Fruit fly (Drosophila melanogaster) whole organism, pupa: ENCODE data around the gene CG5388.
A peak's percentile ranks its signal among the peaks of the same experiment; 100 is the strongest.

ENCODE experiments used
- CG10348 ChIP-seq: fragments of 200-800 bp; sonication (Bioruptor generic); IDR thresholded peaks from 2 replicates; pipeline ENCODE4 v1.3.6; 2022; ENCODE audit warnings: missing biosample characterization, missing genetic modification characterization
- CG12605 ChIP-seq: fragments of 200-800 bp; sonication (Bioruptor generic); IDR thresholded peaks from 2 replicates; pipeline ENCODE4 v1.3.6; 2022; ENCODE audit warnings: missing biosample characterization, missing genetic modification characterization
- CG13204 ChIP-seq: fragments of 200-800 bp; sonication (Bioruptor generic); optimal IDR thresholded peaks from 2 replicates; lab custom pipeline; 2018; ENCODE audit warnings: missing biosample characterization, mild to moderate bottlenecking, missing genetic modification characterization, moderate library complexity
- CG14655 ChIP-seq: fragments of 200-800 bp; sonication (Bioruptor generic); optimal IDR thresholded peaks from 3 replicates; lab custom pipeline; 2017; ENCODE audit warnings: mild to moderate bottlenecking, missing biosample characterization, missing genetic modification reagents, missing genetic modification characterization
- CG15710 ChIP-seq: fragments of 200-800 bp; sonication (Bioruptor generic); optimal IDR thresholded peaks from 2 replicates; lab custom pipeline; 2018; ENCODE audit warnings: missing biosample characterization, mild to moderate bottlenecking, missing genetic modification characterization, moderate library complexity
- CG17806 ChIP-seq: fragments of 200-800 bp; sonication (Bioruptor generic); optimal IDR thresholded peaks from 2 replicates; lab custom pipeline; 2018; ENCODE audit warnings: missing biosample characterization, mild to moderate bottlenecking, missing genetic modification characterization, moderate library complexity
- CG32121 ChIP-seq: fragments of 200-800 bp; sonication (Bioruptor generic); IDR thresholded peaks from 2 replicates; pipeline ENCODE4 v1.3.6; 2022; ENCODE audit warnings: missing biosample characterization, missing genetic modification characterization
- CG34367 ChIP-seq: fragments of 200-800 bp; sonication (Bioruptor generic); optimal IDR thresholded peaks from 2 replicates; lab custom pipeline; 2018; ENCODE audit warnings: missing biosample characterization, mild to moderate bottlenecking, missing genetic modification characterization
- CG4496 ChIP-seq: fragments of 200-800 bp; sonication (Bioruptor generic); IDR thresholded peaks from 3 replicates; pipeline ENCODE4 v1.3.6; 2022; ENCODE audit warnings: missing biosample characterization, missing genetic modification characterization
- CG8159 ChIP-seq: fragments of 200-800 bp; sonication (Bioruptor generic); optimal IDR thresholded peaks from 3 replicates; lab custom pipeline; 2018; ENCODE audit warnings: missing biosample characterization, mild to moderate bottlenecking, missing genetic modification characterization, moderate library complexity
- CG8301 ChIP-seq: fragments of 200-800 bp; sonication (Bioruptor generic); optimal IDR thresholded peaks from 2 replicates; lab custom pipeline; 2018; ENCODE audit warnings: missing biosample characterization, mild to moderate bottlenecking, missing genetic modification characterization
- CG9948 ChIP-seq: fragments of 200-800 bp; sonication (Bioruptor generic); optimal IDR thresholded peaks from 2 replicates; lab custom pipeline; 2018; ENCODE audit warnings: missing biosample characterization, mild to moderate bottlenecking, missing genetic modification characterization, moderate library complexity
- D1 ChIP-seq: fragments of 200-800 bp; sonication (Bioruptor generic); optimal IDR thresholded peaks from 2 replicates; lab custom pipeline; 2018; ENCODE audit warnings: missing biosample characterization, mild to moderate bottlenecking, missing genetic modification characterization, moderate library complexity
- EcR ChIP-seq: fragments of 200-800 bp; sonication (Bioruptor generic); optimal IDR thresholded peaks from 3 replicates; lab custom pipeline; 2019; ENCODE audit warnings: missing biosample characterization, missing genetic modification characterization, mild to moderate bottlenecking, moderate library complexity, missing genetic modification reagents
- Ets98B ChIP-seq: fragments of 200-800 bp; sonication (Bioruptor generic); IDR thresholded peaks from 2 replicates; pipeline ENCODE4 v1.3.6; 2022; ENCODE audit warnings: missing biosample characterization, missing genetic modification characterization
- Pif1A ChIP-seq: fragments of 200-800 bp; sonication (Bioruptor generic); optimal IDR thresholded peaks from 3 replicates; lab custom pipeline; 2016; ENCODE audit warnings: missing biosample characterization, missing genetic modification characterization
- Pif1B ChIP-seq: fragments of 200-800 bp; sonication (Bioruptor generic); optimal IDR thresholded peaks from 3 replicates; lab custom pipeline; 2016; ENCODE audit warnings: missing biosample characterization, missing genetic modification characterization
- Snoo ChIP-seq: fragments of 200-800 bp; sonication (Bioruptor generic); optimal IDR thresholded peaks from 3 replicates; lab custom pipeline; 2017; ENCODE audit warnings: missing biosample characterization, mild to moderate bottlenecking, missing genetic modification characterization, inconsistent platforms
- fd96Ca ChIP-seq: fragments of 200-800 bp; sonication (Bioruptor generic); IDR thresholded peaks from 3 replicates; pipeline ENCODE4 v1.3.6; 2022; ENCODE audit warnings: missing biosample characterization, missing genetic modification characterization
- gl ChIP-seq: fragments of 200-800 bp; sonication (Bioruptor generic); optimal IDR thresholded peaks from 2 replicates; lab custom pipeline; 2018; ENCODE audit warnings: missing biosample characterization, mild to moderate bottlenecking, missing genetic modification characterization
- rn ChIP-seq: fragments of 200-800 bp; sonication (Bioruptor generic); IDR thresholded peaks from 2 replicates; pipeline ENCODE4 v1.3.6; 2022; ENCODE audit warnings: missing biosample characterization, missing genetic modification characterization

Gene CG5388

DNA sequence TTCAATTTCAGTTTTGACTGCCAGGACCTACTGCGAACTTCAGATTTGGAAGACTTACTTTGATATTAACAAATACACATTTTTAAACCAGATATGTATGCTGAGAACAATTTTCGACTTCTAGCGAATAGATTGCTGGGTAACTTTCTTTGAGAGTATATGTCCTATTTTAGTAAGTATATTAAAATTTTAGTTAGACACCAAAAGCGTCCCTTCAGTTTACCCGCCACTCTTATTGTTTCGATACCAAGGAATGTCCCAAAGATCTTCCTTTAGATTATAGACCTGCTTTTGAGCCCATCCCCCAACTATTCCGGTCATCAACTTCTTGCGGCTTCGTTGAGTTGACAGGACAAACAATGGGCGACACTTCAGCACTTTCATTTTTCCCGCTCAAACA is at the start of gene CG5388:
Gene CG5388, minus strand, starts transcription at position 101 of the 400 bp plus-strand sequence.
- TF ChIP-seq fd96Ca (no peak), rn (GFP tag; lab: Robert Waterston, UW) (no peak), Ets98B (GFP tag; lab: Robert Waterston, UW) (no peak), Pif1A (no peak), gl (tag; lab: Kevin White, UChicago) (no peak), CG4496 (GFP tag; lab: Robert Waterston, UW) (no peak), CG15710 (no peak), CG34367 (tag; lab: Kevin White, UChicago) (no peak), CG12605 (GFP tag; lab: Robert Waterston, UW) (no peak), CG8159 (tag; lab: Kevin White, UChicago) (no peak), Snoo (tag; lab: Kevin White, UChicago) (no peak)

DNA sequence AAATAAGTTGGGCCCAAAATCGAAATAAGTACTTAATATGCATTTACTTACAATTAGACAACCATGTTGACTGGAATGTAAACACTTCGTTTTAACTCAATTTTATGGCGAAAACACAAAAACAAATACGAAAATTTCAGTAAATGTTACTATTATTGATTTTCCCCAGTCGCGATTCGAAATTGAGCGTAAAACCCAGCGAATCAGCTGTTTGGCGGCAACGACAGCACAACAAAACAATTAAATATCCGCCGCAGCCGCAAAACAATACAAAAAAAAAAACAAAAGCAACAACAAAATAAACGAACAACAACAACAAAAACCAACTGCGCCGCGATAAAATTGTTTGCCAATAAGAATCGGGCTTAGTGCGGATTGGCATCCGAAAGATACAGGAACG is 49.5 kb upstream of the CG5388 start, which contains the start of the genes CAH8 and CG7059:
Gene CAH8, minus strand, starts transcription at position 101 of the 400 bp plus-strand sequence.
Gene CG7059, plus strand, starts transcription at position 167 of the 400 bp plus-strand sequence.
- 0 out of 2 replicates have a peak, but pooled peaks have one; percentile 11 for TF ChIP-seq CG12605 (GFP tag; lab: Robert Waterston, UW)
- no peak for TF ChIP-seq CG14655 (GFP tag; lab: Kevin White, UChicago)
- TF ChIP-seq, all 21 proteins: peak for 1

DNA sequence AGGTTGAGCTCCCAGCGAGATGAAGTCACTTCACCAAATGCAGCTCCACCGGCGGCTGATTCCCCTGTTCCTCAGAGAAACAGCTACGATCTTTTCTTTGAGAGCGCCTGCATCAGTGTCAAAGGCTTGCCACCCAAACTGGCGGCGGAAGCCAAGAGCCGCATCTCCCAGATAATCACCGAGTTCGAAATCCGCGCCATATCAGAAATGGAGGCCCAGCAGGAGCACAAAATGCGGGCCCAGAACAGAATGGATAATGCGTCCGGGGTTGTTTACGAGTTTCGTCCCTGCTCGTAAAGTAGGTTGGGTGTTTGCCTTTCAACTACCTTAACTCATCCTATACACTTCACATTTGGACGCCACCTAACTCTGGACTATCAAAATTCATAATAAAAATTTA is 41.6 kb upstream of the CG5388 start, which contains the start of gene Gpdh3:
Gene Gpdh3, plus strand, starts transcription at position 301 of the 400 bp plus-strand sequence.
- TF ChIP-seq Ets98B (GFP tag; lab: Robert Waterston, UW) (no peak), rn (GFP tag; lab: Robert Waterston, UW) (no peak), CG8159 (tag; lab: Kevin White, UChicago) (no peak), CG34367 (tag; lab: Kevin White, UChicago) (no peak), CG14655 (GFP tag; lab: Kevin White, UChicago) (no peak), Pif1B (GFP tag; lab: Kevin White, UChicago) (no peak), CG13204 (GFP tag; lab: Kevin White, UChicago) (no peak)

DNA sequence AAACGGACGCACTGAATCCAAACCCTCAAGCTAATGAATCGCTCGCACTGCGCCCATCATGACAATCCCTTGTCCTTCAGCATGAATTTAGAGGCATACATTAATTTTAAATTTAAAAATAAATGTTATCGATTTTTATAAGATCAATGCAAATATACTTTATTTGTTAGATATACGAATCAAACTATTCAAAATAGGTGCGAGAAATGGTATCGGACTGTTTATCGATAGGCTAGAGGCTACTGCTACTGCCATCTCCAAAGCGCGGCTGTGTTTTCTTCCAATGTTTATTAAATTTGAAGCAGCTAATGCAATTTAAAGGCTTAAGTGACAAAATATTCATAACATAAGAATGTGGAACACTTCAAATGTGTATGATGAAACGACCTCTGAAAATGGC is 41.0 kb upstream of the CG5388 start, which contains the start of gene CG43342:
Gene CG43342, plus strand, starts transcription at position 264 of the 400 bp plus-strand sequence.
- TF ChIP-seq rn (GFP tag; lab: Robert Waterston, UW) (no peak), CG8301 (tag; lab: Kevin White, UChicago) (no peak), Pif1B (GFP tag; lab: Kevin White, UChicago) (no peak), D1 (tag; lab: Kevin White, UChicago) (no peak), CG4496 (GFP tag; lab: Robert Waterston, UW) (no peak), Ets98B (GFP tag; lab: Robert Waterston, UW) (no peak), CG8159 (tag; lab: Kevin White, UChicago) (no peak), Pif1A (no peak), CG14655 (GFP tag; lab: Kevin White, UChicago) (no peak), CG32121 (GFP tag; lab: Robert Waterston, UW) (no peak), CG34367 (tag; lab: Kevin White, UChicago) (no peak), CG10348 (GFP tag; lab: Robert Waterston, UW) (no peak), CG12605 (GFP tag; lab: Robert Waterston, UW) (no peak), fd96Ca (no peak)
- TF ChIP-seq, all 21 proteins: peak for 0

DNA sequence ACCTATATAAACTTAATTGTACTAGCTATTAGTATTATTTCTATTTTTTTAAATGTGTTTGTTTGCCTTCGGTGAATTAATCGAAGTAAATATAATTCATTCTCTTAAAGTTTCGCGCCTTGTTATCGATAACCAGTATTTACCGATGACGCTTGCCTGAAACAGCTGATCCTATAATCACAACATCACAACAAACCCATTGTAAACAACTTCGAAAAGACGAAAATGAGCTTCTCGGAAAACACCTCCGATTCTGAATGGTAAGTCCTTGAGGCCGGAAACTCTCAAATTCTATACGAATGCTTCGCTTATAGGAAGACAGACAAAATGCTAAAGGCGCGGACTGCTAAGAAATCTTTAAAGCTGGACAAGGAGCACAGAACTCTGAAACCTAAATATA is 39.8 kb upstream of the CG5388 start, which contains the start of gene CG34149:
Gene CG34149, plus strand, starts transcription at position 187 of the 400 bp plus-strand sequence.
- TF ChIP-seq CG4496 (GFP tag; lab: Robert Waterston, UW), result no peak
- TF ChIP-seq CG8159 (tag; lab: Kevin White, UChicago), result no peak

DNA sequence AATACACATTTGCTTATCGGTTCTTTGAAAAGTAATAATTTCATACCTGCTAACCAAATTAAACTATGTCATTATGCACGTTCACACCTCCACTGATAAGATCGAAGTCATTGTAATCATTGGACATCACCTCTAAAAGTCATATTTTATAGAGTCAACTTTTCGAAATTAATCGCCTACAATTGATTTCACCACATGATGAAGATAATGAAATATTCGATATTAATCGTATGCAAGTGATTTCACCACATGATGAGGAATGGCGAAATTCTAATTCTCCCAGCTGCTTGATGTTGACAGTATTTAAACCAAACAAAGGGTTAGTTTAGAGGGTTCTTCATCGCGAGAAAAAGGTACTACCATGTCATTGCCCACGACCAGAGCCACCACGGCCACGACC is 35.6 kb upstream of the CG5388 start, which contains the start of gene CG18596:
Gene CG18596, plus strand, starts transcription at position 250 of the 400 bp plus-strand sequence.
- TF ChIP-seq CG17806, result no peak
- TF ChIP-seq CG4496 (GFP tag; lab: Robert Waterston, UW), result no peak
- TF ChIP-seq rn (GFP tag; lab: Robert Waterston, UW), result no peak
- TF ChIP-seq Pif1A, result no peak
- no peak for TF ChIP-seq Pif1B (GFP tag; lab: Kevin White, UChicago)
- no peak for TF ChIP-seq CG9948
- no peak for TF ChIP-seq CG12605 (GFP tag; lab: Robert Waterston, UW)
- no peak for TF ChIP-seq fd96Ca
- no peak for TF ChIP-seq CG8301 (tag; lab: Kevin White, UChicago)
- no peak for TF ChIP-seq CG10348 (GFP tag; lab: Robert Waterston, UW)
- TF ChIP-seq CG13204 (GFP tag; lab: Kevin White, UChicago), result no peak
- TF ChIP-seq CG15710, result no peak
- TF ChIP-seq Ets98B (GFP tag; lab: Robert Waterston, UW), result no peak
- TF ChIP-seq CG34367 (tag; lab: Kevin White, UChicago), result no peak
- no peak for TF ChIP-seq CG32121 (GFP tag; lab: Robert Waterston, UW)
- TF ChIP-seq EcR (GFP tag; lab: Kevin White, UChicago), result no peak
- no peak for TF ChIP-seq D1 (tag; lab: Kevin White, UChicago)
- no peak for TF ChIP-seq CG14655 (GFP tag; lab: Kevin White, UChicago)
- TF ChIP-seq CG8159 (tag; lab: Kevin White, UChicago), result no peak

DNA sequence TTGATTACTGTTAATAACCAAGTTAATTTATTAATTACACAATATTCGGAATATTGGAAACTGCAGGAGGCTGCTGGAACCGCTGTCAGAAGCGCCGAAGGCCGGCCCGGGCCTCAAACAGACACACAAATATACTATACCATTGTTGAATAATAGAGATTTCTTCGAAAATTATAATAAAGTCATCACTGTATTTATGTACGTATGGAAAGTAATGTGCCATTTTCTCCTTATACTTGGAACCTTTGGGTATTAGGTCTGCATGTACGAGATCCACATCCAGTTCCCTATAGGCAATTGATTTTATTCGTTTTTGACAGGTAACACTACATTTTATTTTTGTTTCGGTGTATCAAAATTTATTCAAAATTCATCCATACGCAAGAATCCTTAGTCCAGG is 32.4 kb upstream of the CG5388 start, which contains the start of gene CG7069:
Gene CG7069, plus strand, starts transcription at position 301 of the 400 bp plus-strand sequence.
- TF ChIP-seq Ets98B (GFP tag; lab: Robert Waterston, UW), result no peak
- no peak for TF ChIP-seq CG10348 (GFP tag; lab: Robert Waterston, UW)
- TF ChIP-seq CG32121 (GFP tag; lab: Robert Waterston, UW), result no peak
- no peak for TF ChIP-seq CG34367 (tag; lab: Kevin White, UChicago)
- TF ChIP-seq Pif1B (GFP tag; lab: Kevin White, UChicago), result no peak
- TF ChIP-seq, all 21 proteins: peak for 0
